Fruit fly (Drosophila melanogaster): Measurements from ENCODE around the gene CG14265.

Gene CG14265

dm6 chrX:3193774-3194173, 42.7 kb downstream of the CG14265 start (continued):
- TF ChIP-seq caup (GFP tag; optimal IDR thresholded peaks at IDR 0.05; ENCODE audit: severe bottlenecking) (peak; percentile 1), CG15011 (GFP tag; optimal IDR thresholded peaks at IDR 0.05) (no peak), CG2120 (GFP tag; optimal IDR thresholded peaks at IDR 0.05) (peak; percentile 53), CG1832 (GFP tag; optimal IDR thresholded peaks at IDR 0.05) (no peak), sqz (GFP tag; optimal IDR thresholded peaks at IDR 0.05) (no peak), Pdp1 (GFP tag; optimal IDR thresholded peaks at IDR 0.05) (peak; percentile 8 to 16), da (GFP tag; optimal IDR thresholded peaks at IDR 0.05) (no peak), CG13424 (tag; optimal IDR thresholded peaks at IDR 0.05) (peak; percentile 23), nerfin-1 (tag; optimal IDR thresholded peaks at IDR 0.05) (no peak), slou (GFP tag; optimal IDR thresholded peaks at IDR 0.05) (no peak), CG15514 (GFP tag; optimal IDR thresholded peaks at IDR 0.05) (no peak), CG12155 (GFP tag; optimal IDR thresholded peaks at IDR 0.05) (no peak), CG32767 (GFP tag; IDR thresholded peaks at IDR 0.05) (no peak), CG2889 (GFP tag; IDR thresholded peaks at IDR 0.05) (no peak), CG8924 (tag; optimal IDR thresholded peaks at IDR 0.05) (no peak), CG18262 (tag; optimal IDR thresholded peaks at IDR 0.05) (peak; percentile 10), Fer3 (tag; optimal IDR thresholded peaks at IDR 0.05) (peak; percentile 11), prd (optimal IDR thresholded peaks at IDR 0.05) (no peak), prd (GFP tag; IDR thresholded peaks at IDR 0.05) (peak; percentile 43; the same call in 1 of the 3 replicates), dmrt11E (tag; optimal IDR thresholded peaks at IDR 0.05) (no peak), psq (GFP tag; optimal IDR thresholded peaks at IDR 0.05) (no peak), bbx (GFP tag; IDR thresholded peaks at IDR 0.05; ENCODE audit: partially characterized antibody) (no peak), CG3726 (GFP tag; IDR thresholded peaks at IDR 0.05) (no peak), slbo (GFP tag; IDR thresholded peaks at IDR 0.05) (peak; percentile 51), Awh (GFP tag; IDR thresholded peaks at IDR 0.05) (no peak), Elba2 (GFP tag; optimal IDR thresholded peaks at IDR 0.05) (no peak), lilli (GFP tag; optimal IDR thresholded peaks at IDR 0.05) (peak; percentile 23), CG11247 (GFP tag; IDR thresholded peaks at IDR 0.05) (peak; percentile 44), Blimp-1 (GFP tag; optimal IDR thresholded peaks at IDR 0.05) (peak; percentile 29), salm (tag; optimal IDR thresholded peaks at IDR 0.05) (no peak), CG31441 (GFP tag; IDR thresholded peaks at IDR 0.05) (peak; percentile 22; the same call in 1 of the 2 replicates), CG4282 (GFP tag; optimal IDR thresholded peaks at IDR 0.05) (no peak), CG12299 (tag; optimal IDR thresholded peaks at IDR 0.05) (peak; percentile 5), CG14667 (GFP tag; IDR thresholded peaks at IDR 0.05) (no peak), CG13296 (GFP tag; optimal IDR thresholded peaks at IDR 0.05) (no peak), CG9727 (GFP tag; optimal IDR thresholded peaks at IDR 0.05) (peak; percentile 2), CG7786 (GFP tag; optimal IDR thresholded peaks at IDR 0.05) (no peak), Gsc (GFP tag; IDR thresholded peaks at IDR 0.05) (no peak), ash1 (GFP tag; optimal IDR thresholded peaks at IDR 0.05) (no peak), gsb-n (tag; optimal IDR thresholded peaks at IDR 0.05) (no peak), CG42726 (GFP tag; IDR thresholded peaks at IDR 0.05; ENCODE audit: partially characterized antibody) (no peak), CG11093 (GFP tag; IDR thresholded peaks at IDR 0.05) (0 out of 3 replicates have a peak, but pooled peaks have one; percentile 28), CG16815 (GFP tag; optimal IDR thresholded peaks at IDR 0.05) (no peak), chinmo (GFP tag; IDR thresholded peaks at IDR 0.05; ENCODE audit: partially characterized antibody) (no peak), wor (GFP tag; IDR thresholded peaks at IDR 0.05) (0 out of 2 replicates have a peak, but pooled peaks have one; percentile 16), CG7271 (tag; optimal IDR thresholded peaks at IDR 0.05) (no peak), maf-S (GFP tag; optimal IDR thresholded peaks at IDR 0.05) (no peak), CG17361 (GFP tag; IDR thresholded peaks at IDR 0.05) (0 out of 3 replicates have a peak, but pooled peaks have one; percentile 37), mam (GFP tag; optimal IDR thresholded peaks at IDR 0.05) (peak; percentile 23), cad (GFP tag; optimal IDR thresholded peaks at IDR 0.05) (no peak), CG18619 (GFP tag; optimal IDR thresholded peaks at IDR 0.05) (no peak)
